Worm (Caenorhabditis elegans): ENCODE measurements around the gene cpd-2.

DNA sequence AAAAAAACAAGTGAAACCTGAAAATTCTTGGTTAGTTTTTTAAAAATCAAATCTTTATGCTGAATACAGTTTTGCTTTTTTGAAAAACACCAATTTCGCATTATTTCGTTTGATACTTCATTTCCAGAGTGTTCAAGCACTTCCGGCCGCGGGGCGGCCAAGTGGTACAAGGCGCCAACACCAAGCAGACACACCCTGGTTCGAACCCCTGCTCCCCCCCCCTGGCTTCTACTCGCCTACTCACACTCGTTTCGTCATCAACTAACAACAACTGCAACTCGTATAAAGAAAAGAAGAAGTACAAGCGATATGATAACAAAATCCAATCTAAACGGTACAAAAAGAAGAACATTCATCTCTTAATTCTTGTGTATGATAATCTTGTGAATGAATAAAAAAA, 46.9 kb upstream of the cpd-2 start:
- TF ChIP-seq nhr-179 (tag; optimal IDR thresholded peaks at IDR 0.05): no peak
- TF ChIP-seq snpc-4 (GFP tag; optimal IDR thresholded peaks at IDR 0.05): no peak
- TF ChIP-seq snpc-4 (tag; optimal IDR thresholded peaks at IDR 0.05): peak in 2 of 4 experiments; percentile 12 to 56
- no peak for TF ChIP-seq F23B12.7 (tag; optimal IDR thresholded peaks at IDR 0.05; ENCODE audit: insufficient read depth)
- no peak for TF ChIP-seq B0019.2 (GFP tag; conservative IDR thresholded peaks at IDR 0.05)
- no peak for TF ChIP-seq F57A8.1 (GFP tag; optimal IDR thresholded peaks at IDR 0.05)
- TF ChIP-seq T26A5.8 (tag; optimal IDR thresholded peaks at IDR 0.05): no peak
- no peak for TF ChIP-seq lag-1 (GFP tag; IDR thresholded peaks at IDR 0.05)
- TF ChIP-seq T07F8.4 (tag; optimal IDR thresholded peaks at IDR 0.05): no peak
- TF ChIP-seq zfh-2 (GFP tag; conservative IDR thresholded peaks at IDR 0.05): 0 out of 2 replicates have a peak, but pooled peaks have one; percentile 34
- TF ChIP-seq hsf-1 (GFP tag; IDR thresholded peaks at IDR 0.05): peak; percentile 28; the same call in 1 of the 2 replicates
- TF ChIP-seq madf-8 (GFP tag; conservative IDR thresholded peaks at IDR 0.05): no peak
- TF ChIP-seq attf-3 (GFP tag; conservative IDR thresholded peaks at IDR 0.05): no peak
- TF ChIP-seq ama-1 (optimal IDR thresholded peaks at IDR 0.05): no peak
- TF ChIP-seq ama-1 (GFP tag; optimal IDR thresholded peaks at IDR 0.05): no peak
- 0 out of 2 replicates have a peak, but pooled peaks have one; percentile 48 for TF ChIP-seq Y56A3A.18 (GFP tag; IDR thresholded peaks at IDR 0.05)
